Worm (Caenorhabditis elegans) whole organism, young adult: Measurements from ENCODE around the gene Y45G5AM.9.

Experiments
- C17E4.6 ChIP-seq: fragments of 200-800 bp; sonication (Bioruptor generic); IDR thresholded peaks from 2 replicates; pipeline ENCODE4 v1.3.6; 2022; ENCODE audit warnings: missing genetic modification reagents, missing genetic modification characterization, missing compliant biosample characterization
- D2030.7 ChIP-seq: fragments of 200-800 bp; sonication (Bioruptor generic); IDR thresholded peaks from 2 replicates; pipeline ENCODE4 v1.3.6; 2022; ENCODE audit warnings: missing genetic modification reagents, missing genetic modification characterization, missing compliant biosample characterization
- F22D6.2 ChIP-seq: sonication (generic microtip); optimal IDR thresholded peaks from 2 replicates; lab custom pipeline; 2016; ENCODE audit warnings: mild to moderate bottlenecking, missing genetic modification characterization, missing compliant biosample characterization
- F33H1.4 ChIP-seq: fragments of 200-800 bp; sonication (Bioruptor generic); IDR thresholded peaks from 2 replicates; pipeline ENCODE4 v1.3.6; 2022; ENCODE audit warnings: missing genetic modification reagents, missing genetic modification characterization, missing compliant biosample characterization
- F39B2.1 ChIP-seq: fragments of 200-800 bp; sonication (Bioruptor generic); IDR thresholded peaks from 2 replicates; pipeline ENCODE4 v1.3.6; 2022; ENCODE audit warnings: missing genetic modification reagents, missing genetic modification characterization, missing compliant biosample characterization
- F55B11.4 ChIP-seq: sonication (generic microtip); optimal IDR thresholded peaks from 2 replicates; lab custom pipeline; 2016; ENCODE audit warnings: missing compliant biosample characterization, missing genetic modification characterization, borderline replicate concordance; ENCODE audit not compliant: insufficient read depth
- F57A8.1 ChIP-seq: fragments of 200-800 bp; sonication (Bioruptor generic); optimal IDR thresholded peaks from 2 replicates; lab custom pipeline; 2018; ENCODE audit warnings: mild to moderate bottlenecking, missing genetic modification characterization, moderate library complexity, missing compliant biosample characterization
- F57C9.4 ChIP-seq: sonication (generic microtip); optimal IDR thresholded peaks from 2 replicates; lab custom pipeline; 2017; ENCODE audit warnings: mild to moderate bottlenecking, missing genetic modification characterization, missing compliant biosample characterization
- K12H6.12 ChIP-seq: fragments of 200-800 bp; sonication (Bioruptor generic); optimal IDR thresholded peaks from 2 replicates; lab custom pipeline; 2018; ENCODE audit warnings: mild to moderate bottlenecking, missing genetic modification characterization, missing compliant biosample characterization
- Y53F4B.3 ChIP-seq: fragments of 200-800 bp; sonication (Bioruptor generic); IDR thresholded peaks from 2 replicates; pipeline ENCODE4 v1.3.6; 2022; ENCODE audit warnings: missing genetic modification reagents, missing genetic modification characterization, missing compliant biosample characterization
- Y53G8AR.9 ChIP-seq: fragments of 200-800 bp; sonication (Bioruptor generic); conservative IDR thresholded peaks from 2 replicates; pipeline ENCODE4 v1.3.6; 2022; ENCODE audit warnings: missing genetic modification reagents, missing genetic modification characterization, missing compliant biosample characterization
- atf-7 ChIP-seq: sonication (generic microtip); optimal IDR thresholded peaks from 2 replicates; lab custom pipeline; 2017; ENCODE audit warnings: mild to moderate bottlenecking, missing genetic modification characterization, missing compliant biosample characterization
- attf-5 ChIP-seq: fragments of 200-800 bp; sonication (Bioruptor generic); optimal IDR thresholded peaks from 2 replicates; lab custom pipeline; 2018; ENCODE audit warnings: mild to moderate bottlenecking, missing genetic modification characterization, missing compliant biosample characterization
- bed-1 ChIP-seq: fragments of 200-800 bp; sonication (Bioruptor generic); IDR thresholded peaks from 2 replicates; pipeline ENCODE4 v1.3.6; 2022; ENCODE audit warnings: missing genetic modification reagents, missing genetic modification characterization, missing compliant biosample characterization
- ceh-100 ChIP-seq: fragments of 200-800 bp; sonication (Bioruptor generic); IDR thresholded peaks from 2 replicates; pipeline ENCODE4 v1.3.6; 2022; ENCODE audit warnings: missing genetic modification reagents, missing genetic modification characterization, missing compliant biosample characterization
- ceh-58 ChIP-seq: fragments of 200-800 bp; sonication (Bioruptor generic); IDR thresholded peaks from 2 replicates; pipeline ENCODE4 v1.3.6; 2022; ENCODE audit warnings: missing genetic modification characterization, missing compliant biosample characterization
- ceh-91 ChIP-seq: fragments of 200-800 bp; sonication (Bioruptor generic); IDR thresholded peaks from 2 replicates; pipeline ENCODE4 v1.3.6; 2022; ENCODE audit warnings: missing genetic modification reagents, missing genetic modification characterization, missing compliant biosample characterization
- chd-7 ChIP-seq: sonication (generic microtip); optimal IDR thresholded peaks from 2 replicates; lab custom pipeline; 2016; ENCODE audit warnings: mild to moderate bottlenecking, missing genetic modification characterization, moderate library complexity, missing compliant biosample characterization
- die-1 ChIP-seq: sonication (generic microtip); optimal IDR thresholded peaks from 2 replicates; lab custom pipeline; 2016; ENCODE audit warnings: missing genotype, mild to moderate bottlenecking, missing genetic modification characterization, missing compliant biosample characterization
- dpff-1 ChIP-seq: sonication (generic microtip); optimal IDR thresholded peaks from 2 replicates; lab custom pipeline; 2017; ENCODE audit warnings: mild to moderate bottlenecking, missing genetic modification characterization, missing compliant biosample characterization
- dpl-1 ChIP-seq: fragments of 150-350 bp; optimal IDR thresholded peaks from 2 replicates; lab custom pipeline; 2014; ENCODE audit warnings: missing biosample characterization, missing genetic modification reagents, missing genetic modification characterization
- efl-1 ChIP-seq: fragments of 150-350 bp; optimal IDR thresholded peaks from 2 replicates; lab custom pipeline; 2014; ENCODE audit warnings: missing biosample characterization, missing genetic modification reagents, missing genetic modification characterization
- egl-18 ChIP-seq: fragments of 200-800 bp; sonication (Bioruptor generic); IDR thresholded peaks from 2 replicates; pipeline ENCODE4 v1.3.6; 2022; ENCODE audit warnings: missing genetic modification reagents, missing genetic modification characterization, missing compliant biosample characterization
- ets-4 ChIP-seq: fragments of 200-800 bp; sonication (Bioruptor generic); optimal IDR thresholded peaks from 2 replicates; lab custom pipeline; 2018; ENCODE audit warnings: mild to moderate bottlenecking, missing genetic modification characterization, missing compliant biosample characterization
- fkh-3 ChIP-seq: sonication (generic microtip); optimal IDR thresholded peaks from 2 replicates; lab custom pipeline; 2016; ENCODE audit warnings: mild to moderate bottlenecking, missing genetic modification characterization, missing compliant biosample characterization
- gei-17 ChIP-seq: fragments of 200-800 bp; sonication (Bioruptor generic); optimal IDR thresholded peaks from 2 replicates; lab custom pipeline; 2018; ENCODE audit warnings: mild to moderate bottlenecking, missing genetic modification characterization, missing compliant biosample characterization
- hmg-1.2 ChIP-seq: fragments of 200-800 bp; sonication (Bioruptor generic); IDR thresholded peaks from 2 replicates; pipeline ENCODE4 v1.3.6; 2022; ENCODE audit warnings: missing genetic modification reagents, missing genetic modification characterization, missing compliant biosample characterization
- hmg-20 ChIP-seq: fragments of 200-800 bp; sonication (Bioruptor generic); IDR thresholded peaks from 2 replicates; pipeline ENCODE4 v1.3.6; 2022; ENCODE audit warnings: missing genetic modification reagents, missing genetic modification characterization, missing compliant biosample characterization
- lag-1 ChIP-seq: fragments of 200-800 bp; sonication (Bioruptor generic); IDR thresholded peaks from 2 replicates; pipeline ENCODE4 v1.3.6; 2022; ENCODE audit warnings: missing genetic modification reagents, missing genetic modification characterization, missing compliant biosample characterization
- let-526 ChIP-seq: fragments of 200-800 bp; sonication (Bioruptor generic); IDR thresholded peaks from 2 replicates; pipeline ENCODE4 v1.3.6; 2022; ENCODE audit warnings: missing genetic modification reagents, missing genetic modification characterization, missing compliant biosample characterization
- lin-40 ChIP-seq: sonication (generic microtip); optimal IDR thresholded peaks from 2 replicates; lab custom pipeline; 2016; ENCODE audit warnings: missing genetic modification characterization, mild to moderate bottlenecking, missing compliant biosample characterization, missing genotype, missing genetic modification reagents
- lir-1 ChIP-seq: fragments of 200-800 bp; sonication (Bioruptor generic); conservative IDR thresholded peaks from 2 replicates; pipeline ENCODE4 v1.3.6; 2022; ENCODE audit warnings: missing genetic modification reagents, missing genetic modification characterization, missing compliant biosample characterization
- lsl-1 ChIP-seq: fragments of 200-800 bp; sonication (Bioruptor generic); optimal IDR thresholded peaks from 2 replicates; lab custom pipeline; 2018; ENCODE audit warnings: mild to moderate bottlenecking, missing genetic modification characterization, moderate library complexity, missing compliant biosample characterization
- madf-10 ChIP-seq: sonication (generic microtip); optimal IDR thresholded peaks from 2 replicates; lab custom pipeline; 2016; ENCODE audit warnings: mild to moderate bottlenecking, missing genetic modification characterization, missing compliant biosample characterization
- madf-8 ChIP-seq: fragments of 200-800 bp; sonication (Bioruptor generic); conservative IDR thresholded peaks from 2 replicates; pipeline ENCODE4 v1.3.6; 2022; ENCODE audit warnings: missing genetic modification reagents, missing genetic modification characterization, missing compliant biosample characterization
- nhr-80 ChIP-seq: sonication (generic microtip); optimal IDR thresholded peaks from 2 replicates; lab custom pipeline; 2016; ENCODE audit warnings: missing genetic modification characterization, missing compliant biosample characterization
- rcor-1 ChIP-seq: fragments of 200-800 bp; sonication (Bioruptor generic); IDR thresholded peaks from 2 replicates; pipeline ENCODE4 v1.3.6; 2022; ENCODE audit warnings: missing genetic modification reagents, missing genetic modification characterization, missing compliant biosample characterization
- rec-8 ChIP-seq, 2 experiments: sonication (generic microtip); optimal IDR thresholded peaks; 2 replicates each; lab custom pipeline; 2016; ENCODE audit warnings: mild to moderate bottlenecking in 2 of 2, missing genetic modification characterization in 2 of 2, missing genetic modification reagents in 2 of 2, missing genotype in 2 of 2, missing biosample characterization in 1 of 2, missing compliant biosample characterization in 1 of 2, moderate library complexity in 1 of 2
- rpc-1 ChIP-seq, 2 experiments: fragments of 150-350 bp in 1 of 2; sonication (generic microtip) in 1 of 2; optimal IDR thresholded peaks; 2 replicates each; lab custom pipeline; 2014 to 2018; ENCODE audit warnings: missing biosample characterization in 1 of 2, missing genetic modification characterization in 1 of 2, missing genetic modification reagents in 1 of 2, missing genotype in 1 of 2
- sdz-38 ChIP-seq: sonication (generic microtip); optimal IDR thresholded peaks from 2 replicates; lab custom pipeline; 2016; ENCODE audit warnings: missing genotype, missing genetic modification characterization, missing compliant biosample characterization
- snpc-3.4 ChIP-seq: sonication (generic microtip); optimal IDR thresholded peaks from 2 replicates; lab custom pipeline; 2017; ENCODE audit warnings: missing genetic modification characterization, mild to moderate bottlenecking, missing compliant biosample characterization, antibody characterized with exemption, moderate library complexity, missing genotype, missing genetic modification reagents
- somi-1 ChIP-seq: fragments of 200-800 bp; sonication (Bioruptor generic); optimal IDR thresholded peaks from 2 replicates; lab custom pipeline; 2018; ENCODE audit warnings: mild to moderate bottlenecking, missing genetic modification characterization, missing compliant biosample characterization
- tbx-9 ChIP-seq: sonication (generic microtip); optimal IDR thresholded peaks from 2 replicates; lab custom pipeline; 2016; ENCODE audit warnings: borderline replicate concordance, missing genetic modification characterization, inconsistent platforms, missing compliant biosample characterization
- xnd-1 ChIP-seq: sonication (generic microtip); optimal IDR thresholded peaks from 2 replicates; lab custom pipeline; 2016; ENCODE audit warnings: missing genotype, missing genetic modification reagents, missing genetic modification characterization, missing compliant biosample characterization
- zfh-2 ChIP-seq: fragments of 200-800 bp; sonication (Bioruptor generic); conservative IDR thresholded peaks from 2 replicates; pipeline ENCODE4 v1.3.6; 2022; ENCODE audit warnings: missing genetic modification reagents, missing genetic modification characterization, missing compliant biosample characterization
- zim-3 ChIP-seq: sonication (generic microtip); optimal IDR thresholded peaks from 2 replicates; lab custom pipeline; 2017; ENCODE audit warnings: mild to moderate bottlenecking, missing genetic modification characterization, moderate library complexity, missing compliant biosample characterization
- ztf-18 ChIP-seq: sonication (generic microtip); optimal IDR thresholded peaks from 2 replicates; lab custom pipeline; 2016; ENCODE audit warnings: missing genotype, mild to moderate bottlenecking, missing genetic modification characterization, missing compliant biosample characterization
- ztf-22 ChIP-seq: fragments of 200-800 bp; sonication (Bioruptor generic); optimal IDR thresholded peaks from 2 replicates; lab custom pipeline; 2018; ENCODE audit warnings: mild to moderate bottlenecking, missing genetic modification characterization, moderate library complexity, missing compliant biosample characterization
- ztf-25 ChIP-seq: fragments of 200-800 bp; sonication (Bioruptor generic); IDR thresholded peaks from 2 replicates; pipeline ENCODE4 v1.3.6; 2022; ENCODE audit warnings: missing genetic modification reagents, missing genetic modification characterization, missing compliant biosample characterization

Y45G5AM.9 gene

DNA sequence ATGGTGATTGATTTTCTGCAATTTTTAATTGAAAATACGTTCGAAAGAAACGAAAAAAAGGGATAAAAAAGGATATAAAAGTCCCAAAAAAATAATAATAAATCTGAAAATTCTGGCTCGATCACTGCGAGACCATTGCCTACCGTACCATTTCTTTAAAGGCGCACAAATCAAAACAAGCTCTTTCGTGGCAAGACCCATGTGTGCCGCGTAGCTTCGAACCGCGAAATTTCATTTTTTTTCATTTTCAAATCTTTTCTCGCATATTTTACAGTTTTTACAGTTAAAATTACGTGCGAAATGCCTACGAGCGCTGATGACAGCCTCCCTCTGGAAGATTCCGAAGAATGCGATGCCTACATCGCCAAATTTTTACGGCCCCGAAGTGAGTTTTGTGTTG is 18.8 kb downstream of the Y45G5AM.9 start, which contains the start of the genes coh-4 and pid-5 (continued):
- TF ChIP-seq F39B2.1 (GFP tag; lab: Robert Waterston, UW), result no peak
- no peak for TF ChIP-seq K12H6.12
- peak; percentile 95 for TF ChIP-seq madf-8 (GFP tag; lab: Robert Waterston, UW)
- TF ChIP-seq ztf-18 (tag; lab: Kevin White, UChicago), result no peak
- peak; percentile 61 for TF ChIP-seq ceh-100
- peak; percentile 61; the same call in 1 of the 2 replicates for TF ChIP-seq C17E4.6
- no peak for TF ChIP-seq bed-1 (GFP tag; lab: Robert Waterston, UW)
- TF ChIP-seq tbx-9 (tag; lab: Kevin White, UChicago), result no peak
- TF ChIP-seq dpl-1, result peak; percentile 92
- no peak for TF ChIP-seq F57A8.1 (GFP tag; lab: Kevin White, UChicago)
- peak; percentile 98 for TF ChIP-seq efl-1 (GFP tag; lab: Kevin White, UChicago)
- TF ChIP-seq attf-5 (GFP tag; lab: Kevin White, UChicago), result no peak
- TF ChIP-seq dpff-1 (tag; lab: Kevin White, UChicago), result no peak
- TF ChIP-seq egl-18, result no peak
- TF ChIP-seq lag-1, result no peak
- no peak for TF ChIP-seq hmg-20 (GFP tag; lab: Robert Waterston, UW)
- TF ChIP-seq F33H1.4 (GFP tag; lab: Robert Waterston, UW), result peak; percentile 99
- TF ChIP-seq chd-7 (tag; lab: Kevin White, UChicago), result no peak
- TF ChIP-seq zfh-2 (GFP tag; lab: Robert Waterston, UW), result no peak
- TF ChIP-seq ceh-58 (GFP tag; lab: Robert Waterston, UW), result no peak
- peak; percentile 94 for TF ChIP-seq ceh-91
- TF ChIP-seq let-526 (GFP tag; lab: Robert Waterston, UW), result no peak
- peak; percentile 80 for TF ChIP-seq rcor-1
- no peak for TF ChIP-seq somi-1 (GFP tag; lab: Kevin White, UChicago)
- TF ChIP-seq madf-10 (tag; lab: Kevin White, UChicago), result no peak
- TF ChIP-seq F55B11.4 (tag; lab: Kevin White, UChicago), result no peak
- TF ChIP-seq ztf-25, result no peak
- no peak for TF ChIP-seq gei-17 (GFP tag; lab: Kevin White, UChicago)
- no peak for TF ChIP-seq lin-40 (tag; lab: Kevin White, UChicago)
- TF ChIP-seq ztf-22 (GFP tag; lab: Kevin White, UChicago), result no peak
- no peak for TF ChIP-seq sdz-38 (tag; lab: Kevin White, UChicago)
- TF ChIP-seq atf-7 (tag; lab: Kevin White, UChicago), result no peak
- no peak for TF ChIP-seq F22D6.2 (tag; lab: Kevin White, UChicago)
- no peak for TF ChIP-seq nhr-80 (tag; lab: Kevin White, UChicago)
- TF ChIP-seq Y53G8AR.9, result peak; percentile 79
- no peak for TF ChIP-seq rec-8 (tag; optimal IDR thresholded peaks at IDR 0.05; lab: Kevin White, UChicago)
- TF ChIP-seq rpc-1 (optimal IDR thresholded peaks at IDR 0.05; lab: Kevin White, UChicago), result no peak
- no peak for TF ChIP-seq rpc-1 (tag; optimal IDR thresholded peaks at IDR 0.05; lab: Kevin White, UChicago)
- TF ChIP-seq D2030.7, result peak; percentile 95
- peak; percentile 94 for TF ChIP-seq snpc-3.4 (tag; lab: Kevin White, UChicago)
- TF ChIP-seq hmg-1.2 (GFP tag; lab: Robert Waterston, UW), result peak; percentile 44
- no peak for TF ChIP-seq die-1 (tag; lab: Kevin White, UChicago)
- peak; percentile 24; the same call in 1 of the 2 replicates for TF ChIP-seq lir-1 (GFP tag; lab: Robert Waterston, UW)
- no peak for TF ChIP-seq F57C9.4 (tag; lab: Kevin White, UChicago)
- TF ChIP-seq xnd-1, result peak; percentile 99
- TF ChIP-seq fkh-3 (tag; lab: Kevin White, UChicago), result no peak
- peak; percentile 99 for TF ChIP-seq lsl-1 (GFP tag; lab: Kevin White, UChicago)
- TF ChIP-seq ets-4 (GFP tag; lab: Kevin White, UChicago), result no peak
- TF ChIP-seq Y53F4B.3 (GFP tag; lab: Robert Waterston, UW), result no peak
- no peak for TF ChIP-seq zim-3 (tag; lab: Kevin White, UChicago)
